Fruit fly (Drosophila melanogaster) whole organism, embryonic: ENCODE data around the gene Gas8.

Experiments
- Asciz ChIP-seq: fragments of 200-800 bp; sonication (Bioruptor generic); optimal IDR thresholded peaks from 2 replicates; lab custom pipeline; 2017; ENCODE audit warnings: missing biosample characterization, mild to moderate bottlenecking, missing genetic modification characterization, missing genetic modification reagents
- B-H1 ChIP-seq: fragments of 200-800 bp; sonication (Bioruptor generic); IDR thresholded peaks from 3 replicates; pipeline ENCODE4 v1.3.6; 2022; ENCODE audit warnings: missing biosample characterization, missing genetic modification characterization
- Bteb2 ChIP-seq: fragments of 200-800 bp; sonication (Bioruptor generic); optimal IDR thresholded peaks from 2 replicates; lab custom pipeline; 2016; ENCODE audit warnings: missing biosample characterization, missing genetic modification characterization
- CG10209 ChIP-seq: fragments of 200-800 bp; sonication (Bioruptor generic); optimal IDR thresholded peaks from 3 replicates; lab custom pipeline; 2017; ENCODE audit warnings: missing biosample characterization, mild to moderate bottlenecking, missing genetic modification characterization, missing genetic modification reagents
- CG1024 ChIP-seq: fragments of 200-800 bp; sonication (Bioruptor generic); IDR thresholded peaks from 2 replicates; pipeline ENCODE4 v1.3.6; 2022; ENCODE audit warnings: missing biosample characterization, missing genetic modification characterization
- CG10267 ChIP-seq: fragments of 200-800 bp; sonication (Bioruptor generic); optimal IDR thresholded peaks from 2 replicates; lab custom pipeline; 2018; ENCODE audit warnings: missing biosample characterization, mild to moderate bottlenecking, missing genetic modification characterization, moderate library complexity
- CG11456 ChIP-seq: fragments of 200-800 bp; sonication (Bioruptor generic); IDR thresholded peaks from 3 replicates; pipeline ENCODE4 v1.3.6; 2022; ENCODE audit warnings: missing biosample characterization, missing genetic modification characterization
- CG11504 ChIP-seq: fragments of 200-800 bp; sonication (Bioruptor generic); optimal IDR thresholded peaks from 3 replicates; lab custom pipeline; 2019; ENCODE audit warnings: missing biosample characterization, mild to moderate bottlenecking, missing genetic modification characterization, moderate library complexity
- CG11560 ChIP-seq: fragments of 200-800 bp; sonication (Bioruptor generic); IDR thresholded peaks from 3 replicates; pipeline ENCODE4 v1.3.6; 2022; ENCODE audit warnings: missing biosample characterization, missing genetic modification characterization
- CG11695 ChIP-seq: fragments of 200-800 bp; sonication (Bioruptor generic); IDR thresholded peaks from 3 replicates; pipeline ENCODE4 v1.3.6; 2022; ENCODE audit warnings: missing biosample characterization, missing genetic modification characterization
- CG11696 ChIP-seq: fragments of 200-800 bp; sonication (Bioruptor generic); IDR thresholded peaks from 2 replicates; pipeline ENCODE4 v1.3.6; 2022; ENCODE audit warnings: missing biosample characterization, missing genetic modification characterization
- CG12155 ChIP-seq: fragments of 200-800 bp; sonication (Bioruptor generic); optimal IDR thresholded peaks from 3 replicates; lab custom pipeline; 2016; ENCODE audit warnings: missing biosample characterization, missing genetic modification characterization
- CG16863 ChIP-seq: fragments of 200-800 bp; sonication (Bioruptor generic); optimal IDR thresholded peaks from 3 replicates; lab custom pipeline; 2016; ENCODE audit warnings: missing biosample characterization, missing genetic modification characterization
- CG17912 ChIP-seq: fragments of 200-800 bp; sonication (Bioruptor generic); optimal IDR thresholded peaks from 2 replicates; lab custom pipeline; 2018; ENCODE audit warnings: missing biosample characterization, mild to moderate bottlenecking, missing genetic modification characterization
- CG31441 ChIP-seq: fragments of 200-800 bp; sonication (Bioruptor generic); IDR thresholded peaks from 2 replicates; pipeline ENCODE4 v1.3.6; 2022; ENCODE audit warnings: missing biosample characterization, missing genetic modification characterization
- CG33557 ChIP-seq: fragments of 200-800 bp; sonication (Bioruptor generic); optimal IDR thresholded peaks from 2 replicates; lab custom pipeline; 2019; ENCODE audit warnings: missing biosample characterization, mild to moderate bottlenecking, missing genetic modification characterization, moderate library complexity
- CG6854 ChIP-seq: fragments of 200-800 bp; sonication (Bioruptor generic); optimal IDR thresholded peaks from 3 replicates; lab custom pipeline; 2017; ENCODE audit warnings: missing biosample characterization, mild to moderate bottlenecking, missing genetic modification characterization
- CG9817 ChIP-seq: fragments of 200-800 bp; sonication (Bioruptor generic); optimal IDR thresholded peaks from 2 replicates; lab custom pipeline; 2018; ENCODE audit warnings: missing biosample characterization, mild to moderate bottlenecking, missing genetic modification characterization, moderate library complexity
- CTCF ChIP-seq: fragments of 200-800 bp; sonication (Bioruptor generic); optimal IDR thresholded peaks from 2 replicates; lab custom pipeline; 2017; ENCODE audit warnings: missing biosample characterization, mild to moderate bottlenecking, missing genetic modification characterization, moderate library complexity
- CoRest ChIP-seq: fragments of 200-800 bp; sonication (Bioruptor generic); optimal IDR thresholded peaks from 3 replicates; lab custom pipeline; 2018; ENCODE audit warnings: missing biosample characterization, mild to moderate bottlenecking, missing genetic modification characterization, moderate library complexity
- D ChIP-seq, 2 experiments: fragments of 200-800 bp in 1 of 2; fragments of >200 bp in 1 of 2; sonication (Bioruptor generic) in 1 of 2; optimal IDR thresholded peaks; 2 replicates in 1 of 2; 3 replicates in 1 of 2; lab custom pipeline; 2017; ENCODE audit warnings: mild to moderate bottlenecking in 1 of 2, missing biosample characterization in 1 of 2, missing genetic modification characterization in 1 of 2, missing genetic modification reagents in 1 of 2
- HLH4C ChIP-seq: fragments of 200-800 bp; sonication (Bioruptor generic); IDR thresholded peaks from 3 replicates; pipeline ENCODE4 v1.3.6; 2022; ENCODE audit warnings: missing biosample characterization, missing genetic modification characterization; ENCODE audit not compliant: partially characterized antibody
- HLH54F ChIP-seq: fragments of 200-800 bp; sonication (Bioruptor generic); optimal IDR thresholded peaks from 3 replicates; lab custom pipeline; 2016; ENCODE audit warnings: missing biosample characterization, missing genetic modification characterization
- Hey ChIP-seq: fragments of 200-800 bp; sonication (Bioruptor generic); optimal IDR thresholded peaks from 3 replicates; lab custom pipeline; 2018; ENCODE audit warnings: missing biosample characterization, mild to moderate bottlenecking, missing genetic modification characterization
- Hmr ChIP-seq: fragments of 200-800 bp; sonication (Bioruptor generic); optimal IDR thresholded peaks from 3 replicates; lab custom pipeline; 2017; ENCODE audit warnings: mild to moderate bottlenecking, missing biosample characterization, missing genetic modification reagents, missing genetic modification characterization
- Hr3 ChIP-seq: fragments of 200-800 bp; sonication (Bioruptor generic); optimal IDR thresholded peaks from 3 replicates; lab custom pipeline; 2016; ENCODE audit warnings: missing biosample characterization, missing genetic modification characterization
- Myb ChIP-seq: fragments of 200-800 bp; sonication (Bioruptor generic); optimal IDR thresholded peaks from 2 replicates; lab custom pipeline; 2016; ENCODE audit warnings: missing biosample characterization, missing genetic modification characterization
- Pdp1 ChIP-seq, 2 experiments: fragments of 200-800 bp; sonication (Bioruptor generic); optimal IDR thresholded peaks; 3 replicates each; lab custom pipeline; 2016; ENCODE audit warnings: missing biosample characterization in 2 of 2, missing genetic modification characterization in 2 of 2, mild to moderate bottlenecking in 1 of 2, moderate library complexity in 1 of 2
- Ptx1 ChIP-seq: fragments of 200-800 bp; sonication (Bioruptor generic); IDR thresholded peaks from 2 replicates; pipeline ENCODE4 v1.3.6; 2022; ENCODE audit warnings: missing biosample characterization, missing genetic modification characterization
- Vsx1 ChIP-seq: fragments of 200-800 bp; sonication (Bioruptor generic); optimal IDR thresholded peaks from 2 replicates; lab custom pipeline; 2017; ENCODE audit warnings: missing biosample characterization, mild to moderate bottlenecking, missing genetic modification characterization, missing genetic modification reagents
- aop ChIP-seq: fragments of 200-800 bp; sonication (Bioruptor generic); IDR thresholded peaks from 2 replicates; pipeline ENCODE4 v1.3.6; 2022; ENCODE audit warnings: missing biosample characterization, missing genetic modification characterization
- ash1 ChIP-seq: fragments of 200-800 bp; sonication (Bioruptor generic); optimal IDR thresholded peaks from 2 replicates; lab custom pipeline; 2018; ENCODE audit warnings: missing biosample characterization, mild to moderate bottlenecking, missing genetic modification characterization
- az2 ChIP-seq: fragments of 200-800 bp; sonication (Bioruptor generic); optimal IDR thresholded peaks from 3 replicates; lab custom pipeline; 2016; ENCODE audit warnings: missing biosample characterization, missing genetic modification characterization
- bigmax ChIP-seq: fragments of 200-800 bp; sonication (Bioruptor generic); optimal IDR thresholded peaks from 2 replicates; lab custom pipeline; 2018; ENCODE audit warnings: missing biosample characterization, mild to moderate bottlenecking, missing genetic modification characterization
- dm ChIP-seq: fragments of 200-800 bp; sonication (Bioruptor generic); optimal IDR thresholded peaks from 3 replicates; lab custom pipeline; 2016; ENCODE audit warnings: missing biosample characterization, missing genetic modification characterization
- exex ChIP-seq: fragments of 200-800 bp; sonication (Bioruptor generic); optimal IDR thresholded peaks from 4 replicates; lab custom pipeline; 2018; ENCODE audit warnings: missing biosample characterization, mild to moderate bottlenecking, missing genetic modification characterization, moderate library complexity
- fd3F ChIP-seq: fragments of 200-800 bp; sonication (Bioruptor generic); optimal IDR thresholded peaks from 2 replicates; lab custom pipeline; 2018; ENCODE audit warnings: missing biosample characterization, mild to moderate bottlenecking, missing genetic modification characterization, moderate library complexity
- ftz-f1 ChIP-seq: fragments of 200-800 bp; sonication (Bioruptor generic); optimal IDR thresholded peaks from 2 replicates; lab custom pipeline; 2016; ENCODE audit warnings: missing biosample characterization, missing genetic modification characterization
- h ChIP-seq: fragments of >200 bp; optimal IDR thresholded peaks from 2 replicates; lab custom pipeline; 2017
- hth ChIP-seq: fragments of >200 bp; optimal IDR thresholded peaks from 2 replicates; lab custom pipeline; 2017; ENCODE audit warnings: inconsistent platforms
- ind ChIP-seq: fragments of 200-800 bp; sonication (Bioruptor generic); optimal IDR thresholded peaks from 3 replicates; lab custom pipeline; 2016; ENCODE audit warnings: missing biosample characterization, missing genetic modification characterization
- nmo ChIP-seq: fragments of 200-800 bp; sonication (Bioruptor generic); optimal IDR thresholded peaks from 2 replicates; lab custom pipeline; 2018; ENCODE audit warnings: missing biosample characterization, mild to moderate bottlenecking, missing genetic modification characterization, moderate library complexity
- peb ChIP-seq: fragments of 200-800 bp; sonication (Bioruptor generic); IDR thresholded peaks from 2 replicates; pipeline ENCODE4 v1.3.6; 2022; ENCODE audit warnings: missing biosample characterization, missing genetic modification characterization
- pita ChIP-seq: fragments of 200-800 bp; sonication (Bioruptor generic); optimal IDR thresholded peaks from 2 replicates; lab custom pipeline; 2017; ENCODE audit warnings: missing biosample characterization, mild to moderate bottlenecking, missing genetic modification characterization
- pum ChIP-seq: fragments of 200-800 bp; sonication (Bioruptor generic); optimal IDR thresholded peaks from 2 replicates; lab custom pipeline; 2016; ENCODE audit warnings: missing biosample characterization, missing genetic modification characterization
- ranshi ChIP-seq: fragments of 200-800 bp; sonication (Bioruptor generic); IDR thresholded peaks from 2 replicates; pipeline ENCODE4 v1.3.6; 2022; ENCODE audit warnings: missing biosample characterization, missing genetic modification characterization
- ro ChIP-seq: fragments of 200-800 bp; sonication (Bioruptor generic); IDR thresholded peaks from 2 replicates; pipeline ENCODE4 v1.3.6; 2022; ENCODE audit warnings: missing biosample characterization, missing genetic modification characterization
- scrt ChIP-seq: fragments of 200-800 bp; sonication (Bioruptor generic); optimal IDR thresholded peaks from 2 replicates; lab custom pipeline; 2018; ENCODE audit warnings: missing biosample characterization, mild to moderate bottlenecking, missing genetic modification characterization, moderate library complexity
- trh ChIP-seq: fragments of 200-800 bp; sonication (Bioruptor generic); optimal IDR thresholded peaks from 2 replicates; lab custom pipeline; 2016; ENCODE audit warnings: missing biosample characterization, missing genetic modification characterization

Gene Gas8

DNA sequence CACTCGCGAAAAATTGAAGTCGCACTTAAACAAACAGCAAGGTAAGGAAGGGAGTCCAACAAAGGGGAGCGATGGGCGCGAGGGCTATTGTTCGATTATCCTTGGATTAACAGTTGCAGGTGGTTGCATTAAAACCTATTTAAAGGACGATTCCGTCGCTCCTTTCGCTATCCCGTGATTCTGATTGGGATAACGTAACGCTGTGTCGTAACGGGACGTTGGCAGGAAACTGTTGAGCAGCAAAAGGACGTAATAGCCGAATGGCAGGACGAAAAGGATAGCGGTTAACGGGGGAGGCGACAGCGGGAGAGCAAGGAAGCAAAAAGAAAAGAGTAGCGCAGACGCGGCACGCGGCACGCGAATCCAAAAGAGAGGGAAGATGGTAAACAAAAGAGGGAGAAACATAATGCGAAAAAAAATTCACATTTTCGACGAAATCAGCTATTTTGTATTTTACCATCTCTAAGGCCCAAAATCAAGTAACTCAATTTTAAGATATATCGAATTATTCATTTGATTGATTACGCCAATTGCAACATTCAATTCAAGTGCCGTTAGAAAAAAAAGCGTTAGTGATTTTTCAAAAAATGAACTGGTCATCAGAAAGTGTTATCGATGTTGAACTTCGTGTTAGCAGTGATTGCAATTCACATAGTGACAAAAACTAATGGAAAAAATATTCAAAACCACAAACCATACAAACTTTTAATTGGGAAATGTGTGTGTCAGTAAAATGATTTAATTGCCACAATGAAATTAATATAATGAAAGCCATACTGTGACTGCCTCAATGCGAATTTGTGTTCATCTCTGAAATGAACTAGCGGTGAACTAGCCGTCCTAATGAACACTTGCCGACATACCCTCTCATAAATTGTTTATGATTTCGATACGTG, 22.3 kb downstream of the Gas8 start, which contains the start of the genes CG10804 and CG10802 (continued):
- TF ChIP-seq Myb (GFP tag; lab: Kevin White, UChicago) (peak; percentile 97), h (lab: Kevin White, UChicago) (no peak), CG33557 (GFP tag; lab: Kevin White, UChicago) (peak; percentile 17), CG11695 (GFP tag; lab: Robert Waterston, UW) (peak; percentile 67; the same call in 2 of the 3 replicates), fd3F (GFP tag; lab: Kevin White, UChicago) (peak; percentile 58), CG10209 (peak; percentile 57), CG11560 (tag; lab: Robert Waterston, UW) (peak; percentile 68; the same call in 2 of the 3 replicates), CG12155 (GFP tag; lab: Kevin White, UChicago) (peak; percentile 78), CG16863 (peak; percentile 69), CG31441 (GFP tag; lab: Robert Waterston, UW) (peak; percentile 86), bigmax (GFP tag; lab: Kevin White, UChicago) (no peak), CG17912 (GFP tag; lab: Kevin White, UChicago) (no peak), ro (peak; percentile 58), ranshi (peak; percentile 81; the same call in 1 of the 2 replicates), ind (GFP tag; lab: Kevin White, UChicago) (peak; percentile 85), Vsx1 (GFP tag; lab: Kevin White, UChicago) (peak; percentile 32), HLH54F (GFP tag; lab: Kevin White, UChicago) (peak; percentile 86), CTCF (GFP tag; lab: Kevin White, UChicago) (no peak), CG1024 (GFP tag; lab: Robert Waterston, UW) (peak; percentile 64), peb (GFP tag; lab: Robert Waterston, UW) (peak; percentile 72; the same call in 1 of the 2 replicates), Hey (tag; lab: Kevin White, UChicago) (no peak), CG11504 (no peak), aop (GFP tag; lab: Robert Waterston, UW) (no peak), exex (tag; lab: Kevin White, UChicago) (peak; percentile 38), CG11456 (GFP tag; lab: Robert Waterston, UW) (peak; percentile 91), trh (GFP tag; lab: Kevin White, UChicago) (no peak), CG6854 (GFP tag; lab: Kevin White, UChicago) (no peak), Hr3 (peak; percentile 70), CG11696 (GFP tag; lab: Robert Waterston, UW) (peak; percentile 24; the same call in 1 of the 2 replicates), B-H1 (GFP tag; lab: Robert Waterston, UW) (peak; percentile 79), Ptx1 (peak; percentile 93), CoRest (tag; lab: Kevin White, UChicago) (peak; percentile 85), scrt (GFP tag; lab: Kevin White, UChicago) (no peak), az2 (peak; percentile 68), D (optimal IDR thresholded peaks at IDR 0.05; lab: Kevin White, UChicago) (peak; percentile 15), D (GFP tag; optimal IDR thresholded peaks at IDR 0.05; lab: Kevin White, UChicago) (peak; percentile 32), Asciz (no peak), nmo (GFP tag; lab: Kevin White, UChicago) (peak; percentile 84), Hmr (GFP tag; lab: Kevin White, UChicago) (no peak), pum (GFP tag; lab: Kevin White, UChicago) (peak; percentile 79), Bteb2 (GFP tag; lab: Kevin White, UChicago) (peak; percentile 70), pita (GFP tag; lab: Kevin White, UChicago) (no peak), ftz-f1 (GFP tag; lab: Kevin White, UChicago) (no peak), HLH4C (peak; percentile 73), hth (lab: Kevin White, UChicago) (no peak), CG9817 (tag; lab: Kevin White, UChicago) (peak; percentile 74), Pdp1 (GFP tag; optimal IDR thresholded peaks at IDR 0.05; lab: Kevin White, UChicago) (peak; percentile 76 to 80), ash1 (GFP tag; lab: Kevin White, UChicago) (no peak), CG10267 (tag; lab: Kevin White, UChicago) (peak; percentile 67), dm (GFP tag; lab: Kevin White, UChicago) (peak; percentile 53)
